Fruit fly (Drosophila melanogaster): ENCODE results near the gene Sf3b5.

- no peak for TF ChIP-seq br (GFP tag; optimal IDR thresholded peaks at IDR 0.05)
- TF ChIP-seq foxo (GFP tag; optimal IDR thresholded peaks at IDR 0.05) = peak in 1 of 2 experiments; percentile 7
- TF ChIP-seq CG32264 (GFP tag; optimal IDR thresholded peaks at IDR 0.05) = no peak
- no peak for TF ChIP-seq usp (GFP tag; optimal IDR thresholded peaks at IDR 0.05)
- peak; percentile 13 for TF ChIP-seq brk (GFP tag; optimal IDR thresholded peaks at IDR 0.05)
- TF ChIP-seq Dif (GFP tag; optimal IDR thresholded peaks at IDR 0.05; ENCODE audit: partially characterized antibody) = no peak
- TF ChIP-seq jim (GFP tag; optimal IDR thresholded peaks at IDR 0.05) = no peak
- TF ChIP-seq sage (GFP tag; optimal IDR thresholded peaks at IDR 0.05) = no peak
Measured at dm6 chr3R:8979850-8980775, 35.0 kb downstream of the Sf3b5 start.
